Worm (Caenorhabditis elegans): Measurements from ENCODE around the gene C24B9.3.
A peak's percentile ranks its signal among the peaks of the same experiment; 100 is the strongest.

The C24B9.3 gene

ce11 chrV:2720763-2721162 lies 9.4 kb upstream of the C24B9.3 start, which contains the start of gene srt-27:
srt-27 (minus strand) TSS chrV:2720863.
- no peak for TF ChIP-seq ceh-27 (GFP tag; optimal IDR thresholded peaks at IDR 0.05)
- no peak for TF ChIP-seq madf-6 (GFP tag; IDR thresholded peaks at IDR 0.05)
- no peak for TF ChIP-seq F37B4.10 (GFP tag; IDR thresholded peaks at IDR 0.05)
- no peak for TF ChIP-seq ceh-58 (GFP tag; IDR thresholded peaks at IDR 0.05)
- no peak for TF ChIP-seq nhr-90 (tag; optimal IDR thresholded peaks at IDR 0.05)
- no peak for TF ChIP-seq F23B12.7 (tag; optimal IDR thresholded peaks at IDR 0.05; ENCODE audit: insufficient read depth)
- TF ChIP-seq pha-4 (tag; optimal IDR thresholded peaks at IDR 0.05), result no peak
- TF ChIP-seq let-526 (GFP tag; IDR thresholded peaks at IDR 0.05), result no peak
- no peak for TF ChIP-seq nfya-2 (GFP tag; IDR thresholded peaks at IDR 0.05)
- TF ChIP-seq akir-1 (GFP tag; optimal IDR thresholded peaks at IDR 0.05), result no peak
- TF ChIP-seq egl-18 (GFP tag; IDR thresholded peaks at IDR 0.05), result no peak
- no peak for TF ChIP-seq sea-2 (GFP tag; IDR thresholded peaks at IDR 0.05)

DNA sequence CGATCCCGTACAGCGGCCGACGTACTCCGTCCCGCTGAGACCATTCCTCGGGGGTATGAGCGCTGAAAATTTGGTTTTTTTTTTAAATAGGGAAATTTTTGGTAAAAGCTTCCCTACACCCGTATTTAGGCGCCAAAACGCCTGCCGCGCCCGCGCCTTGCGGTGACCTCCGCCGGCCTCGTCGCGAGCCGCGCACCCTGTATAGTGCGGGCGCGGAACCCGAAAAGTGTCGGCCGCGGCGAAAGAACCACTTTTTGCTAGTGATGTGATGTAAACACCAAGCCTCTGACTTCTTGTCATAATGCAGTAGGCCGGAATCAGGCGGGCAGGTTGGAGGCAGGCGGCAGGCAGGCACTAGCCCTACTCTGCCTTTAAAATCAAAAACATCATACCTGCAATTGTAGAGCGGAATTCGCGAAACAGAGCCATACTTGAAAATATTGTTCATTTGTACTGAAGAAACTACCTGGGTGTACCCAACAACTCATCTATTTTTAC lies 7.3 kb upstream of the C24B9.3 start, which contains the start of gene srt-29:
Gene srt-29 (minus strand): TSS at position 448 of the 498 bp plus-strand sequence.
- TF ChIP-seq ztf-28 (GFP tag; IDR thresholded peaks at IDR 0.05) (0 out of 2 replicates have a peak, but pooled peaks have one; percentile 13), egrh-3 (GFP tag; IDR thresholded peaks at IDR 0.05) (peak; percentile 72; the same call in 1 of the 2 replicates), zfh-2 (GFP tag; conservative IDR thresholded peaks at IDR 0.05) (peak; percentile 88), tbx-9 (tag; optimal IDR thresholded peaks at IDR 0.05; ENCODE audit: borderline replicate concordance) (no peak), snpc-4 (GFP tag; optimal IDR thresholded peaks at IDR 0.05) (no peak), snpc-4 (tag; optimal IDR thresholded peaks at IDR 0.05) (peak in 1 of 4 experiments; percentile 51)

DNA sequence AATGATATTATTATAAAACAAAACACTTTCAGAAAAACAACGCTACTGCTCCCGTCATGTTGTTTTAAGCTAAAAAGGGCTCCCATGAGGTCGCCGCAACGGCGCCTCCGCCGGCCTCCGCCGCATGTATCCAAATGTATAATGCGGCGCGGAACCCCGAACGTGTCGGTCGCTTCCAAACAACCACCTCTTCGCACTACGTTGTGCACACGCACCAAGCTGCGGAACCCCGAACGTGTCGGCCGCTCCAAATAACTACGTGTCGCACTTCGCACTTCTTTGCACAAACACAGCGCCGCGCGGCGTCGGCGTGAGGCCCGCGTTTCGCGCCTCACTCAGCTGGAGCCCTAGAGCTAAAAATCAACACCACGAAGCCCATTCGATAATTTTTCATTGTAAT lies 5.5 kb upstream of the C24B9.3 start:
- TF ChIP-seq egl-18 (GFP tag; IDR thresholded peaks at IDR 0.05) (no peak), snpc-4 (GFP tag; optimal IDR thresholded peaks at IDR 0.05) (no peak), snpc-4 (tag; optimal IDR thresholded peaks at IDR 0.05) (peak in 2 of 4 experiments; percentile 71 to 89), hmg-1.2 (GFP tag; IDR thresholded peaks at IDR 0.05) (peak; percentile 25; the same call in 1 of the 2 replicates), B0035.1 (tag; optimal IDR thresholded peaks at IDR 0.05) (no peak), pbrm-1 (GFP tag; IDR thresholded peaks at IDR 0.05) (peak; percentile 37; the same call in 1 of the 2 replicates), zfh-2 (GFP tag; conservative IDR thresholded peaks at IDR 0.05) (peak; percentile 84), F37B4.10 (GFP tag; IDR thresholded peaks at IDR 0.05) (0 out of 2 replicates have a peak, but pooled peaks have one; percentile 65), egrh-3 (GFP tag; IDR thresholded peaks at IDR 0.05) (peak; percentile 49; the same call in 1 of the 2 replicates)

DNA sequence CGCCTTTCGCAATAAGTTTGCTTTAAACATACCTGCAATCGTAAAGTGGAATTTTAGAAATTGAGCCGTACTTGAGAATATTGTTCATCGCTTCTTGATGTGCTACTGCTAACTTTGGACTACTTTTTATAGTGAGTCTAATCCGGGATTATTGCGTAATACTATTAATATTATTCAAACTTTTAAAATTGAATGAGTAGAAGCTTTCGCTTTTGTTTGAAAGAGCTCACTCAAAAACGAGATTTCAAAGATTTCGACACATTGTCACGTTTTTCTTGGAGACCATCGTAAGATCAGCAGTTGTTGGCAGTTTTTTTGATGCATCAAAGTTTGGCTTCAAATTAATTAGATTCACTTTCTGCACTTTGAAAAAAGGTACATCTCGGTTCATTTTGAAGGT lies 2.1 kb upstream of the C24B9.3 start, which contains the start of gene srt-28:
Gene srt-28 (minus strand): TSS at position 101 of the 400 bp plus-strand sequence.
- no peak for TF ChIP-seq nhr-179 (tag; optimal IDR thresholded peaks at IDR 0.05)
- no peak for TF ChIP-seq lin-35 (GFP tag; optimal IDR thresholded peaks at IDR 0.05)
- no peak for TF ChIP-seq pha-4 (tag; optimal IDR thresholded peaks at IDR 0.05)
- TF ChIP-seq zfh-2 (GFP tag; conservative IDR thresholded peaks at IDR 0.05), result no peak
- no peak for TF ChIP-seq rpc-1 (optimal IDR thresholded peaks at IDR 0.05)
- TF ChIP-seq rpc-1 (tag; optimal IDR thresholded peaks at IDR 0.05), result no peak
- no peak for TF ChIP-seq ceh-91 (GFP tag; IDR thresholded peaks at IDR 0.05)
- TF ChIP-seq xnd-1 (tag; optimal IDR thresholded peaks at IDR 0.05), result no peak
- TF ChIP-seq ztf-3 (GFP tag; optimal IDR thresholded peaks at IDR 0.05), result no peak
- no peak for TF ChIP-seq cebp-1 (GFP tag; IDR thresholded peaks at IDR 0.05)
- no peak for TF ChIP-seq cebp-1 (tag; optimal IDR thresholded peaks at IDR 0.05)
- TF ChIP-seq madf-6 (GFP tag; IDR thresholded peaks at IDR 0.05), result no peak
- no peak for TF ChIP-seq let-607 (tag; optimal IDR thresholded peaks at IDR 0.05)
- no peak for TF ChIP-seq rcor-1 (GFP tag; IDR thresholded peaks at IDR 0.05)
- TF ChIP-seq Y53G8AR.9 (GFP tag; conservative IDR thresholded peaks at IDR 0.05), result no peak
- TF ChIP-seq ceh-58 (GFP tag; IDR thresholded peaks at IDR 0.05), result no peak
- TF ChIP-seq snpc-1.1 (tag; optimal IDR thresholded peaks at IDR 0.05; ENCODE audit: insufficient read depth), result no peak
- TF ChIP-seq lsy-27 (tag; optimal IDR thresholded peaks at IDR 0.05; ENCODE audit: borderline replicate concordance, insufficient read depth), result no peak
- no peak for TF ChIP-seq tlf-1 (GFP tag; optimal IDR thresholded peaks at IDR 0.05)

Measured in whole organism, young adult.